Fruit fly (Drosophila melanogaster) whole organism, embryonic: ENCODE results near the gene CG3919.
A peak's percentile ranks its signal among the peaks of the same experiment; 100 is the strongest.

ENCODE experiments used
- Aef1 ChIP-seq: fragments of 200-800 bp; sonication (Bioruptor generic); IDR thresholded peaks from 3 replicates; pipeline ENCODE4 v1.3.6; 2022; ENCODE audit warnings: missing biosample characterization, missing genetic modification characterization
- Antp ChIP-seq: fragments of 200-800 bp; sonication (Bioruptor generic); optimal IDR thresholded peaks from 3 replicates; lab custom pipeline; 2016; ENCODE audit warnings: missing biosample characterization, missing genetic modification characterization
- Atf3 ChIP-seq: fragments of 200-800 bp; sonication (Bioruptor generic); optimal IDR thresholded peaks from 3 replicates; lab custom pipeline; 2016; ENCODE audit warnings: missing biosample characterization, missing genetic modification characterization
- CG10543 ChIP-seq: fragments of 200-800 bp; sonication (Bioruptor generic); optimal IDR thresholded peaks from 3 replicates; lab custom pipeline; 2017; ENCODE audit warnings: missing biosample characterization, mild to moderate bottlenecking, missing genetic modification characterization, moderate library complexity
- CG10565 ChIP-seq: fragments of 200-800 bp; sonication (Bioruptor generic); optimal IDR thresholded peaks from 3 replicates; lab custom pipeline; 2016; ENCODE audit warnings: missing biosample characterization, mild to moderate bottlenecking, missing genetic modification characterization
- CG15479 ChIP-seq: fragments of 200-800 bp; sonication (Bioruptor generic); optimal IDR thresholded peaks from 3 replicates; lab custom pipeline; 2019; ENCODE audit warnings: missing biosample characterization, mild to moderate bottlenecking, missing genetic modification characterization, moderate library complexity
- CG15696 ChIP-seq: fragments of 200-800 bp; sonication (Bioruptor generic); optimal IDR thresholded peaks from 2 replicates; lab custom pipeline; 2019; ENCODE audit warnings: missing biosample characterization, mild to moderate bottlenecking, missing genetic modification characterization, moderate library complexity
- CG16779 ChIP-seq: fragments of 200-800 bp; sonication (Bioruptor generic); IDR thresholded peaks from 2 replicates; pipeline ENCODE4 v1.3.6; 2022; ENCODE audit warnings: missing biosample characterization, missing genetic modification characterization
- CG2120 ChIP-seq: fragments of 200-800 bp; sonication (Bioruptor generic); optimal IDR thresholded peaks from 3 replicates; lab custom pipeline; 2016; ENCODE audit warnings: missing biosample characterization, missing genetic modification characterization
- CG2199 ChIP-seq: fragments of 200-800 bp; sonication (Bioruptor generic); IDR thresholded peaks from 3 replicates; pipeline ENCODE4 v1.3.6; 2022; ENCODE audit warnings: missing biosample characterization, missing genetic modification characterization
- CG33557 ChIP-seq: fragments of 200-800 bp; sonication (Bioruptor generic); optimal IDR thresholded peaks from 2 replicates; lab custom pipeline; 2019; ENCODE audit warnings: missing biosample characterization, mild to moderate bottlenecking, missing genetic modification characterization, moderate library complexity
- CG6175 ChIP-seq: fragments of 200-800 bp; sonication (Bioruptor generic); IDR thresholded peaks from 3 replicates; pipeline ENCODE4 v1.3.6; 2022; ENCODE audit warnings: missing biosample characterization, missing genetic modification characterization
- CG6765 ChIP-seq: fragments of 200-800 bp; sonication (Bioruptor generic); optimal IDR thresholded peaks from 3 replicates; lab custom pipeline; 2017; ENCODE audit warnings: missing biosample characterization, mild to moderate bottlenecking, missing genetic modification characterization
- CG6813 ChIP-seq: fragments of 200-800 bp; sonication (Bioruptor generic); optimal IDR thresholded peaks from 2 replicates; lab custom pipeline; 2017; ENCODE audit warnings: missing biosample characterization, missing genetic modification characterization, mild to moderate bottlenecking, moderate library complexity, missing genetic modification reagents
- CG8281 ChIP-seq: fragments of 200-800 bp; sonication (Bioruptor generic); optimal IDR thresholded peaks from 2 replicates; lab custom pipeline; 2018; ENCODE audit warnings: missing biosample characterization, mild to moderate bottlenecking, missing genetic modification characterization, moderate library complexity
- CG8290 ChIP-seq, 3 experiments: fragments of 200-800 bp; sonication (Bioruptor generic); optimal IDR thresholded peaks; 2 replicates each; lab custom pipeline; 2016 to 2019; ENCODE audit warnings: missing biosample characterization in 3 of 3, missing genetic modification characterization in 3 of 3, mild to moderate bottlenecking in 2 of 3, moderate library complexity in 1 of 3
- CG8359 ChIP-seq: fragments of 200-800 bp; sonication (Bioruptor generic); optimal IDR thresholded peaks from 2 replicates; lab custom pipeline; 2017; ENCODE audit warnings: missing biosample characterization, mild to moderate bottlenecking, missing genetic modification characterization, borderline replicate concordance
- CG9727 ChIP-seq: fragments of 200-800 bp; sonication (Bioruptor generic); optimal IDR thresholded peaks from 3 replicates; lab custom pipeline; 2017; ENCODE audit warnings: missing biosample characterization, mild to moderate bottlenecking, missing genetic modification characterization
- CkIIα-i1 ChIP-seq: fragments of 200-800 bp; sonication (Bioruptor generic); IDR thresholded peaks from 2 replicates; pipeline ENCODE4 v1.3.6; 2022; ENCODE audit warnings: missing biosample characterization, missing genetic modification characterization
- Ets97D ChIP-seq: fragments of 200-800 bp; sonication (Bioruptor generic); optimal IDR thresholded peaks from 3 replicates; lab custom pipeline; 2016; ENCODE audit warnings: missing biosample characterization, missing genetic modification characterization
- H15 ChIP-seq: fragments of 200-800 bp; sonication (Bioruptor generic); IDR thresholded peaks from 3 replicates; pipeline ENCODE4 v1.3.6; 2022; ENCODE audit warnings: missing biosample characterization, missing genetic modification characterization
- HLHmδ ChIP-seq: fragments of 200-800 bp; sonication (Bioruptor generic); optimal IDR thresholded peaks from 2 replicates; lab custom pipeline; 2018; ENCODE audit warnings: missing biosample characterization, mild to moderate bottlenecking, missing genetic modification characterization, moderate library complexity
- HmgD ChIP-seq: fragments of 200-800 bp; sonication (Bioruptor generic); optimal IDR thresholded peaks from 3 replicates; lab custom pipeline; 2016; ENCODE audit warnings: missing biosample characterization, missing genetic modification characterization
- Lpt ChIP-seq: fragments of >200 bp; optimal IDR thresholded peaks from 2 replicates; lab custom pipeline; 2018; ENCODE audit warnings: missing biosample characterization, missing genetic modification characterization
- Ptx1 ChIP-seq: fragments of 200-800 bp; sonication (Bioruptor generic); IDR thresholded peaks from 2 replicates; pipeline ENCODE4 v1.3.6; 2022; ENCODE audit warnings: missing biosample characterization, missing genetic modification characterization
- Ravus ChIP-seq: fragments of 200-800 bp; sonication (Bioruptor generic); IDR thresholded peaks from 2 replicates; pipeline ENCODE4 v1.3.6; 2022; ENCODE audit warnings: missing biosample characterization, missing genetic modification characterization
- TFAM ChIP-seq: fragments of 200-800 bp; sonication (Bioruptor generic); optimal IDR thresholded peaks from 2 replicates; lab custom pipeline; 2017; ENCODE audit warnings: missing biosample characterization, missing genetic modification characterization, inconsistent platforms
- Xbp1 ChIP-seq: fragments of 200-800 bp; sonication (Bioruptor generic); optimal IDR thresholded peaks from 3 replicates; lab custom pipeline; 2016; ENCODE audit warnings: missing biosample characterization, mild to moderate bottlenecking, missing genetic modification characterization
- chinmo ChIP-seq: fragments of 200-800 bp; sonication (Bioruptor generic); IDR thresholded peaks from 4 replicates; pipeline ENCODE4 v1.3.6; 2022; ENCODE audit warnings: missing biosample characterization, missing genetic modification characterization; ENCODE audit not compliant: partially characterized antibody
- chm ChIP-seq: fragments of 200-800 bp; sonication (Bioruptor generic); IDR thresholded peaks from 2 replicates; pipeline ENCODE4 v1.3.6; 2022; ENCODE audit warnings: missing biosample characterization, missing genetic modification characterization
- corto ChIP-seq: fragments of 200-800 bp; sonication (Bioruptor generic); optimal IDR thresholded peaks from 2 replicates; lab custom pipeline; 2016; ENCODE audit warnings: missing biosample characterization, mild to moderate bottlenecking, missing genetic modification characterization, moderate library complexity
- crol ChIP-seq: fragments of 200-800 bp; sonication (Bioruptor generic); IDR thresholded peaks from 2 replicates; pipeline ENCODE4 v1.3.6; 2022; ENCODE audit warnings: missing biosample characterization, missing genetic modification characterization
- dmrt11E ChIP-seq: fragments of 200-800 bp; sonication (Bioruptor generic); optimal IDR thresholded peaks from 3 replicates; lab custom pipeline; 2018; ENCODE audit warnings: missing biosample characterization, mild to moderate bottlenecking, missing genetic modification characterization, moderate library complexity
- ems ChIP-seq: fragments of 200-800 bp; sonication (Bioruptor generic); optimal IDR thresholded peaks from 3 replicates; lab custom pipeline; 2016; ENCODE audit warnings: missing biosample characterization, missing genetic modification characterization
- eyg ChIP-seq: fragments of 200-800 bp; sonication (Bioruptor generic); optimal IDR thresholded peaks from 3 replicates; lab custom pipeline; 2016; ENCODE audit warnings: missing biosample characterization, missing genetic modification characterization
- grn ChIP-seq: fragments of 200-800 bp; sonication (Bioruptor generic); optimal IDR thresholded peaks from 3 replicates; lab custom pipeline; 2017; ENCODE audit warnings: missing biosample characterization, missing genetic modification characterization
- kni ChIP-seq: fragments of 200-800 bp; sonication (Bioruptor generic); optimal IDR thresholded peaks from 3 replicates; lab custom pipeline; 2017; ENCODE audit warnings: mild to moderate bottlenecking, missing biosample characterization, missing genetic modification reagents, missing genetic modification characterization
- nerfin-2 ChIP-seq: fragments of 200-800 bp; sonication (Bioruptor generic); IDR thresholded peaks from 2 replicates; pipeline ENCODE4 v1.3.6; 2022; ENCODE audit warnings: missing biosample characterization, missing genetic modification characterization; ENCODE audit not compliant: partially characterized antibody
- sens ChIP-seq: fragments of 200-800 bp; sonication (Bioruptor generic); peaks from one replicate; lab custom pipeline; 2016; ENCODE audit warnings: missing biosample characterization, missing genetic modification characterization
- seq ChIP-seq: fragments of 200-800 bp; sonication (Bioruptor generic); IDR thresholded peaks from 2 replicates; pipeline ENCODE4 v1.3.6; 2022; ENCODE audit warnings: missing biosample characterization, missing genetic modification characterization
- so ChIP-seq: fragments of 200-800 bp; sonication (Bioruptor generic); IDR thresholded peaks from 3 replicates; pipeline ENCODE4 v1.3.6; 2022; ENCODE audit warnings: missing biosample characterization, missing genetic modification characterization
- stwl ChIP-seq: fragments of 200-800 bp; sonication (Bioruptor generic); optimal IDR thresholded peaks from 3 replicates; lab custom pipeline; 2018; ENCODE audit warnings: missing biosample characterization, mild to moderate bottlenecking, missing genetic modification characterization, moderate library complexity
- toy ChIP-seq: fragments of 200-800 bp; sonication (Bioruptor generic); IDR thresholded peaks from 2 replicates; pipeline ENCODE4 v1.3.6; 2022; ENCODE audit warnings: missing biosample characterization, missing genetic modification characterization
- twi ChIP-seq: fragments of 200-800 bp; optimal IDR thresholded peaks from 2 replicates; lab custom pipeline; 2019; ENCODE audit warnings: missing biosample characterization, mild to moderate bottlenecking, missing genetic modification characterization, moderate library complexity
- zfh1 ChIP-seq: fragments of 200-800 bp; sonication (Bioruptor generic); IDR thresholded peaks from 3 replicates; pipeline ENCODE4 v1.3.6; 2022; ENCODE audit warnings: missing biosample characterization, missing genetic modification characterization

CG3919 gene

DNA sequence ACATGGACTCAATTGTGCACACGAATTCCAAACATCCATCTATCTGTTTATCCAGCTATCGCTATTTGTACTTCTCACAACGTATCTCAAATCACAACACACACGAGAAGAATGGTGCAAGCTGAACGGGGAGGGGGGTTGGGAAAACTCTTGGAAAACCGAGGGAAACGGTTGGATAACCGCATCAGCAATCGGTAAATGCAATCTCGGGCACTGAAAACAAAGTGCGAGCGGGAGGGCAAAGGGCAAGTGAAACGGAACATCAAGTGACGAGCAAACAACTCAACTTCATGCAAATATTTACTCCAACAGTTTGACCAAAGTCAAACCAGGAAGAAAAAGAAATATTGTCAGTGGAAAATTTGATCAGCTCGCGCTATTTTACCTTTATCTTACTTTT, 36.4 kb downstream of the CG3919 start (continued):
- no peak for TF ChIP-seq nerfin-2
- TF ChIP-seq CG6175 (GFP tag; lab: Robert Waterston, UW), result no peak
- TF ChIP-seq crol, result peak; percentile 72
- TF ChIP-seq twi (tag; lab: Kevin White, UChicago), result peak; percentile 21
- TF ChIP-seq sens (GFP tag; lab: Kevin White, UChicago), result peak; percentile 86
- TF ChIP-seq Atf3, result no peak
- TF ChIP-seq H15, result no peak
- peak; percentile 76 for TF ChIP-seq CG2199
- no peak for TF ChIP-seq CG10543 (GFP tag; lab: Kevin White, UChicago)
- TF ChIP-seq Lpt, result no peak
- TF ChIP-seq CG9727, result peak; percentile 70
- TF ChIP-seq CkIIα-i1 (GFP tag; lab: Robert Waterston, UW), result no peak
- TF ChIP-seq HLHmδ (GFP tag; lab: Kevin White, UChicago), result no peak
- TF ChIP-seq CG33557 (GFP tag; lab: Kevin White, UChicago), result peak; percentile 52
- no peak for TF ChIP-seq CG16779 (GFP tag; lab: Robert Waterston, UW)
- peak; percentile 81 for TF ChIP-seq CG15696 (tag; lab: Kevin White, UChicago)
- TF ChIP-seq Ravus (GFP tag; lab: Robert Waterston, UW), result no peak
- no peak for TF ChIP-seq corto (GFP tag; lab: Kevin White, UChicago)
- TF ChIP-seq seq (GFP tag; lab: Robert Waterston, UW), result no peak
- TF ChIP-seq HmgD, result no peak
- TF ChIP-seq Antp (GFP tag; lab: Kevin White, UChicago), result no peak
- peak; percentile 4 for TF ChIP-seq stwl (tag; lab: Kevin White, UChicago)
- no peak for TF ChIP-seq Xbp1 (GFP tag; lab: Kevin White, UChicago)
- peak; percentile 37 for TF ChIP-seq dmrt11E (tag; lab: Kevin White, UChicago)
- peak; percentile 22 for TF ChIP-seq kni (GFP tag; lab: Kevin White, UChicago)
- TF ChIP-seq Aef1 (GFP tag; lab: Robert Waterston, UW), result no peak
- TF ChIP-seq TFAM (GFP tag; lab: Kevin White, UChicago), result no peak
- TF ChIP-seq ems (GFP tag; lab: Kevin White, UChicago), result no peak
- no peak for TF ChIP-seq chinmo (GFP tag; lab: Robert Waterston, UW)
- TF ChIP-seq CG8281 (tag; lab: Kevin White, UChicago), result no peak
- no peak for TF ChIP-seq toy (GFP tag; lab: Robert Waterston, UW)
- TF ChIP-seq chm (GFP tag; lab: Robert Waterston, UW), result no peak
- TF ChIP-seq Ets97D (GFP tag; lab: Kevin White, UChicago), result no peak
- TF ChIP-seq CG6813 (GFP tag; lab: Kevin White, UChicago), result peak; percentile 57
- TF ChIP-seq CG8359 (GFP tag; lab: Kevin White, UChicago), result peak; percentile 8
- no peak for TF ChIP-seq CG10565
- no peak for TF ChIP-seq CG6765 (GFP tag; lab: Kevin White, UChicago)
- peak; percentile 66 for TF ChIP-seq grn (GFP tag; lab: Kevin White, UChicago)
- peak; percentile 97 for TF ChIP-seq CG15479
- TF ChIP-seq eyg (GFP tag; lab: Kevin White, UChicago), result no peak
- TF ChIP-seq CG8290 (GFP tag; optimal IDR thresholded peaks at IDR 0.05; lab: Kevin White, UChicago), result no peak
- TF ChIP-seq CG8290 (tag; optimal IDR thresholded peaks at IDR 0.05; lab: Kevin White, UChicago), result no peak
- TF ChIP-seq so (GFP tag; lab: Robert Waterston, UW), result no peak
- TF ChIP-seq CG2120 (GFP tag; lab: Kevin White, UChicago), result no peak
- 0 out of 3 replicates have a peak, but pooled peaks have one; percentile 26 for TF ChIP-seq zfh1 (GFP tag; lab: Robert Waterston, UW)
- no peak for TF ChIP-seq Ptx1 (GFP tag; lab: Robert Waterston, UW)
